ENCODE assay signal across 4 worm cellular contexts in the genomic region with DNA sequence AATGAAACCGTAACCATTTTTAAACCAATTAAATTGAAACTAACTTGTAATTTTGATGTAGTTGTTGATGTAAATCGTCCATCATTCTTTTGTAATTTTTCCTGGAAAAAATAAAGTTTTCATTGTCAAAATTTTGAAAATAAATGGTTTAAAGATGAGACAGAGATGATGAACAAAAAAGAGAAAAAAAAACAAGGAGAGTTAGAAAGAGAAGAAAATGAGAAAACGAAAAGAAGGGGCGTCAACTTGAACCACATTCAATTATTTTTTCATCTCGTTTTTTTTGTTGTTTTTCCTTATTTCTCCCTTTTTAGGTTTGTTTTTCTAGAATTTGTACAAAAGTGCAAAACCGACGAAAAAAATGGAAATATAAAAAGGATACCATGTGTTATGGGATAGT.
TF ChIP-seq lines count a peak whose summit lies in the region.

A gene (minus strand): TSS at position 101 of the 400 bp plus-strand sequence.

TF ChIP-seq in whole organism, L1 larva, 84 proteins besides CTCF, POLR2A, EP300 and RAD21:
- TF ChIP-seq C04F5.9 (tag; optimal IDR thresholded peaks at IDR 0.05; lab: Kevin White, UChicago) = no peak
- TF ChIP-seq ceh-88 (GFP tag; IDR thresholded peaks at IDR 0.05; lab: Robert Waterston, UW) = no peak
- no peak for TF ChIP-seq hlh-17 (GFP tag; optimal IDR thresholded peaks at IDR 0.05; lab: Kevin White, UChicago; ENCODE audit: borderline replicate concordance)
- peak; percentile 8 for TF ChIP-seq blmp-1 (tag; optimal IDR thresholded peaks at IDR 0.05; lab: Kevin White, UChicago)
- TF ChIP-seq lsy-2 (tag; optimal IDR thresholded peaks at IDR 0.05; lab: Kevin White, UChicago) = peak in 1 of 2 experiments; percentile 10
- TF ChIP-seq lin-14 (GFP tag; optimal IDR thresholded peaks at IDR 0.05; lab: Kevin White, UChicago) = peak; percentile 19

TF ChIP-seq in whole organism, L4 larva, 104 proteins besides CTCF, POLR2A, EP300 and RAD21:
- TF ChIP-seq nhr-42 (GFP tag; IDR thresholded peaks at IDR 0.05; lab: Robert Waterston, UW) (no peak), T20F7.1 (GFP tag; optimal IDR thresholded peaks at IDR 0.05; lab: Kevin White, UChicago) (peak; percentile 33)

TF ChIP-seq in whole organism, late embryonic, 69 proteins besides CTCF, POLR2A, EP300 and RAD21:
- TF ChIP-seq npax-4 (tag; optimal IDR thresholded peaks at IDR 0.05; lab: Kevin White, UChicago) (no peak), unc-42 (tag; optimal IDR thresholded peaks at IDR 0.05; lab: Kevin White, UChicago) (peak; percentile 14), ets-4 (tag; optimal IDR thresholded peaks at IDR 0.05; lab: Kevin White, UChicago) (no peak), nhr-11 (tag; optimal IDR thresholded peaks at IDR 0.05; lab: Kevin White, UChicago) (no peak), ceh-34 (tag; optimal IDR thresholded peaks at IDR 0.05; lab: Kevin White, UChicago) (no peak), mec-3 (tag; optimal IDR thresholded peaks at IDR 0.05; lab: Kevin White, UChicago; ENCODE audit: borderline replicate concordance) (no peak)

TF ChIP-seq in whole organism, mixed stage, embryonic, 35 proteins besides CTCF, POLR2A, EP300 and RAD21:
- no peak for TF ChIP-seq elt-3 (tag; optimal IDR thresholded peaks at IDR 0.05; lab: Kevin White, UChicago)
- TF ChIP-seq ces-1 (GFP tag; optimal IDR thresholded peaks at IDR 0.05; lab: Kevin White, UChicago) = peak; percentile 27
